Worm (Caenorhabditis elegans): ENCODE measurements around the gene T05D4.5.

ce11 chrIII:13580076-13580475, 562 bp upstream of the T05D4.5 start:
- no peak for TF ChIP-seq nhr-76 (tag; optimal IDR thresholded peaks at IDR 0.05)
- TF ChIP-seq ztf-11 (tag; optimal IDR thresholded peaks at IDR 0.05): no peak
- TF ChIP-seq ces-1 (GFP tag; optimal IDR thresholded peaks at IDR 0.05): no peak
- TF ChIP-seq nhr-237 (tag; optimal IDR thresholded peaks at IDR 0.05): no peak
- no peak for TF ChIP-seq mls-2 (tag; optimal IDR thresholded peaks at IDR 0.05)
- no peak for TF ChIP-seq elt-1 (tag; optimal IDR thresholded peaks at IDR 0.05; ENCODE audit: borderline replicate concordance, insufficient read depth)
- no peak for TF ChIP-seq lsy-2 (tag; optimal IDR thresholded peaks at IDR 0.05)
- TF ChIP-seq snpc-4 (tag; optimal IDR thresholded peaks at IDR 0.05): no peak
